Worm (Caenorhabditis elegans) whole organism, L1 larva: ENCODE results near the gene ppk-3.

Experiments used
- C04F5.9 ChIP-seq: sonication (generic microtip); optimal IDR thresholded peaks from 2 replicates; lab custom pipeline; 2016; ENCODE audit warnings: missing genetic modification characterization, missing compliant biosample characterization
- C34B4.2 ChIP-seq: sonication (generic microtip); optimal IDR thresholded peaks from 2 replicates; lab custom pipeline; 2017; ENCODE audit warnings: mild to moderate bottlenecking, missing genetic modification characterization, missing compliant biosample characterization
- alr-1 ChIP-seq: fragments of 200-800 bp; sonication (Bioruptor generic); optimal IDR thresholded peaks from 2 replicates; lab custom pipeline; 2018; ENCODE audit warnings: borderline replicate concordance, mild to moderate bottlenecking, missing genetic modification characterization, missing compliant biosample characterization
- blmp-1 ChIP-seq: fragments of 150-350 bp; optimal IDR thresholded peaks from 2 replicates; lab custom pipeline; 2014; ENCODE audit warnings: missing biosample characterization, missing genetic modification characterization
- ces-1 ChIP-seq: fragments of 150-350 bp; optimal IDR thresholded peaks from 2 replicates; lab custom pipeline; 2014; ENCODE audit warnings: missing biosample characterization, missing genetic modification reagents, missing genetic modification characterization
- dsc-1 ChIP-seq: sonication (generic microtip); optimal IDR thresholded peaks from 2 replicates; lab custom pipeline; 2016; ENCODE audit warnings: mild to moderate bottlenecking, missing genetic modification characterization, missing compliant biosample characterization
- efl-1 ChIP-seq, 4 experiments: fragments of 150-350 bp; optimal IDR thresholded peaks in 3 of 4; peaks in 1 of 4; 1 replicate in 1 of 4; 2 replicates in 3 of 4; lab custom pipeline; 2014; ENCODE audit warnings: missing biosample characterization in 2 of 4, missing genetic modification characterization in 2 of 4, missing genetic modification reagents in 2 of 4
- efl-3 ChIP-seq: fragments of 200-800 bp; sonication (Bioruptor generic); optimal IDR thresholded peaks from 2 replicates; lab custom pipeline; 2018; ENCODE audit warnings: mild to moderate bottlenecking, missing genetic modification characterization, missing compliant biosample characterization
- egl-27 ChIP-seq, 2 experiments: fragments of 150-350 bp in 1 of 2; sonication (generic microtip); optimal IDR thresholded peaks; 3 replicates each; lab custom pipeline; 2017 to 2018; ENCODE audit warnings: missing biosample characterization in 2 of 2, missing genetic modification characterization in 2 of 2, missing genetic modification reagents in 2 of 2
- elt-2 ChIP-seq: sonication (generic microtip); optimal IDR thresholded peaks from 2 replicates; lab custom pipeline; 2016; ENCODE audit warnings: missing genetic modification characterization, mild to moderate bottlenecking, inconsistent platforms, missing compliant biosample characterization, missing genetic modification reagents
- elt-3 ChIP-seq, 6 experiments: fragments of 150-350 bp in 1 of 6; sonication (generic microtip); optimal IDR thresholded peaks; 2 replicates each; lab custom pipeline; 2017 to 2018; ENCODE audit warnings: missing biosample characterization in 6 of 6, missing genetic modification characterization in 6 of 6, inconsistent platforms in 1 of 6
- ets-5 ChIP-seq: fragments of 200-800 bp; sonication (Bioruptor generic); IDR thresholded peaks from 2 replicates; pipeline ENCODE4 v1.3.6; 2022; ENCODE audit warnings: missing genetic modification characterization, missing compliant biosample characterization
- fkh-10 ChIP-seq: sonication (generic microtip); optimal IDR thresholded peaks from 2 replicates; lab custom pipeline; 2017; ENCODE audit warnings: missing biosample characterization, missing genetic modification reagents, missing genetic modification characterization
- fkh-4 ChIP-seq: sonication (generic microtip); optimal IDR thresholded peaks from 2 replicates; lab custom pipeline; 2016; ENCODE audit warnings: missing compliant biosample characterization, missing genetic modification characterization, borderline replicate concordance
- lin-13 ChIP-seq: fragments of 150-350 bp; optimal IDR thresholded peaks from 2 replicates; lab custom pipeline; 2014; ENCODE audit warnings: missing biosample characterization, missing genetic modification reagents, missing genetic modification characterization
- lin-14 ChIP-seq: fragments of 200-800 bp; sonication (Bioruptor generic); optimal IDR thresholded peaks from 2 replicates; lab custom pipeline; 2018; ENCODE audit warnings: mild to moderate bottlenecking, missing genetic modification characterization, moderate library complexity, missing compliant biosample characterization
- lir-3 ChIP-seq: sonication (generic microtip); optimal IDR thresholded peaks from 2 replicates; lab custom pipeline; 2016; ENCODE audit warnings: mild to moderate bottlenecking, missing genetic modification characterization, moderate library complexity, missing compliant biosample characterization; ENCODE audit not compliant: poor library complexity
- lsy-2 ChIP-seq, 2 experiments: fragments of 150-350 bp; optimal IDR thresholded peaks; 2 replicates each; lab custom pipeline; 2014; ENCODE audit warnings: missing biosample characterization in 2 of 2, missing genetic modification characterization in 2 of 2
- mdl-1 ChIP-seq, 2 experiments: fragments of 150-350 bp; optimal IDR thresholded peaks; 2 replicates each; lab custom pipeline; 2014 to 2017; ENCODE audit warnings: missing biosample characterization in 2 of 2, missing genetic modification characterization in 2 of 2, inconsistent platforms in 1 of 2
- mep-1 ChIP-seq: fragments of 150-350 bp; optimal IDR thresholded peaks from 2 replicates; lab custom pipeline; 2014; ENCODE audit warnings: missing biosample characterization, missing genetic modification characterization
- nhr-12 ChIP-seq: sonication (generic microtip); optimal IDR thresholded peaks from 2 replicates; lab custom pipeline; 2017; ENCODE audit warnings: missing biosample characterization, missing genetic modification characterization
- nhr-19 ChIP-seq: fragments of 200-800 bp; sonication (Bioruptor generic); conservative IDR thresholded peaks from 2 replicates; pipeline ENCODE4 v1.3.6; 2022; ENCODE audit warnings: missing genetic modification characterization, missing compliant biosample characterization
- nhr-20 ChIP-seq: sonication (generic microtip); optimal IDR thresholded peaks from 2 replicates; lab custom pipeline; 2016; ENCODE audit warnings: mild to moderate bottlenecking, missing genetic modification characterization, missing compliant biosample characterization
- nhr-28 ChIP-seq: fragments of 150-350 bp; optimal IDR thresholded peaks from 2 replicates; lab custom pipeline; 2014; ENCODE audit warnings: missing biosample characterization, missing genetic modification characterization
- nhr-47 ChIP-seq: sonication (generic microtip); optimal IDR thresholded peaks from 2 replicates; lab custom pipeline; 2016; ENCODE audit warnings: mild to moderate bottlenecking, missing genetic modification characterization, moderate library complexity, missing compliant biosample characterization
- nhr-71 ChIP-seq: sonication (generic microtip); optimal IDR thresholded peaks from 2 replicates; lab custom pipeline; 2016; ENCODE audit warnings: mild to moderate bottlenecking, missing genetic modification characterization, moderate library complexity, missing compliant biosample characterization
- nhr-85 ChIP-seq: sonication (generic microtip); peaks from one replicate; lab custom pipeline; 2016; ENCODE audit warnings: missing genetic modification characterization, inconsistent platforms, missing compliant biosample characterization
- nhr-90 ChIP-seq: sonication (generic microtip); optimal IDR thresholded peaks from 2 replicates; lab custom pipeline; 2016; ENCODE audit warnings: mild to moderate bottlenecking, missing genetic modification characterization, missing compliant biosample characterization; ENCODE audit not compliant: poor library complexity
- rnt-1 ChIP-seq: sonication (generic microtip); optimal IDR thresholded peaks from 2 replicates; lab custom pipeline; 2016; ENCODE audit warnings: mild to moderate bottlenecking, missing genetic modification characterization, moderate library complexity, missing compliant biosample characterization
- snpc-4 ChIP-seq: fragments of 150-350 bp; optimal IDR thresholded peaks from 2 replicates; lab custom pipeline; 2014; ENCODE audit warnings: missing biosample characterization, missing genetic modification characterization
- snu-23 ChIP-seq: sonication (generic microtip); optimal IDR thresholded peaks from 2 replicates; lab custom pipeline; 2016; ENCODE audit warnings: missing genetic modification characterization, missing compliant biosample characterization
- tbx-2 ChIP-seq: sonication (generic microtip); optimal IDR thresholded peaks from 2 replicates; lab custom pipeline; 2016; ENCODE audit warnings: missing genetic modification characterization, missing compliant biosample characterization
- unc-130 ChIP-seq: fragments of 150-350 bp; optimal IDR thresholded peaks from 2 replicates; lab custom pipeline; 2017; ENCODE audit warnings: missing biosample characterization, missing genetic modification characterization, inconsistent platforms
- unc-30 ChIP-seq: sonication (generic microtip); optimal IDR thresholded peaks from 2 replicates; lab custom pipeline; 2017; ENCODE audit warnings: missing biosample characterization, missing genetic modification characterization
- unc-62 ChIP-seq: fragments of 150-350 bp; optimal IDR thresholded peaks from 2 replicates; lab custom pipeline; 2014; ENCODE audit warnings: missing biosample characterization, missing genetic modification reagents, missing genetic modification characterization
- unc-86 ChIP-seq: sonication (generic microtip); optimal IDR thresholded peaks from 2 replicates; lab custom pipeline; 2016; ENCODE audit warnings: missing genetic modification characterization, missing compliant biosample characterization
- vab-15 ChIP-seq: sonication (generic microtip); optimal IDR thresholded peaks from 2 replicates; lab custom pipeline; 2017; ENCODE audit warnings: missing genotype, mild to moderate bottlenecking, missing genetic modification characterization, missing compliant biosample characterization
- xbp-1 ChIP-seq: sonication (generic microtip); optimal IDR thresholded peaks from 2 replicates; lab custom pipeline; 2016; ENCODE audit warnings: missing genetic modification characterization, missing compliant biosample characterization
- ztf-4 ChIP-seq: fragments of 150-350 bp; optimal IDR thresholded peaks from 2 replicates; lab custom pipeline; 2014; ENCODE audit warnings: missing biosample characterization, missing genetic modification characterization

The ppk-3 gene

DNA sequence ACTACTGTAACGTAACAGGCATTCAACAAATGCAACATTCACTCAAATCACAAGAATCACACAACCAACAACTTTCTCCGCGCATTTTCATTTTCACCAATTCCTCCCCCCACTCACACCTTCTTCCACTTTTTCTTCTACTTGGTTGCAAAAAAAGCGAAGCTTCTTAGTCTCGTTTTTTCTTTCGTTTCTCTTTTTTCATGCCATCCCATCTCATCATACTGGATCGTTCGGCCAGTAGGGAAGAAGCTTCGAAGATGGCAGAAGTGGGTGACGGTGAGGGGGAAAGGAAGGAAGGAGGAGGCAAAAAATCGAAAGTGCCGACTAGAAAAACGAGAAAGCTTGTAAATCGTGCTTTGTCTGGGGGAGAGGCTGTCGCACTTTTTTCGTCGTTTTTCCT is 27.6 kb upstream of the ppk-3 start:
- TF ChIP-seq nhr-28 (tag; lab: Kevin White, UChicago) (no peak), snpc-4 (no peak), blmp-1 (tag; lab: Kevin White, UChicago) (peak; percentile 90)
- TF ChIP-seq, all 84 proteins: peak for 1

DNA sequence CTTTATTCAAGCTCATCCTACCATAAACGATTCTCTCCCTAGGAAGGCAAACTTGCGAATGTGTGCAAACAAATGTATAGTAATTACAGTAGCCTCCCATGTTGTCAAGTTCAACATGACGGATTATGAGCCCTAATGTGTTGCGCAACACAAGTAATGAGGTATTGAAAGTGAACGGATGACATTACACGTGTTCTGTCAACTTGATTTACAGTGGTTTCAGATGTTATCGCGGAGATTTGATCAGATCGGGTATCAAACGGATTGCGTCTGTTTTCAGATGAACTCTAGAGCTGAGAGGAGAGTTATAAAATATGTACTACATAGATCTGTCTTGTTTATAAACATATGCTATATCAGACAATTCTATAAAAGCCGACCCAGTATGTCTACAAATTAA is 26.9 kb upstream of the ppk-3 start:
- TF ChIP-seq nhr-85 (tag; lab: Kevin White, UChicago) (peak; percentile 67), snpc-4 (no peak)

DNA sequence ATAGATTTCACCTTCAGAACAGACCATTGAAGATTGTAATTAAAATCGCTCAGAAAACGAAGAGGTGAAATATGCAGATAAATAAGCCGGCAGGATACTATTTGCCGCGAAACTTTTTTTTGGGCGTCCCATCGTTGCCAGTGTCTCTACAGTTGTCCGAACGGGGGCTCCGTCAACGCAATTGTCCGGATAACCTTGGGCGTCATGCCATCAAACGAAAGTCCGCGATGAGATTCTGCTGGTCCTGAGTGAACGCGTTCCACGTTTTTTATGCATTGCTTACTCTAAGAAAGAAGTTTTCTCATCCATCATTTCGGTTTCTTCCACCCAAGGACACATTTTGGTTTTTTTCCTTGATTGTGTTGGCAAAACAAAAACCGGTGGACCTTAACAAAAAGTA is 25.4 kb upstream of the ppk-3 start:
- no peak for TF ChIP-seq lin-13
- TF ChIP-seq alr-1 (tag; lab: Kevin White, UChicago), result no peak
- TF ChIP-seq nhr-12 (tag; lab: Kevin White, UChicago), result no peak
- no peak for TF ChIP-seq lir-3 (tag; lab: Kevin White, UChicago)
- no peak for TF ChIP-seq ets-5 (GFP tag; lab: Robert Waterston, UW)
- no peak for TF ChIP-seq tbx-2
- no peak for TF ChIP-seq snu-23 (GFP tag; lab: Kevin White, UChicago)
- TF ChIP-seq vab-15, result no peak
- no peak for TF ChIP-seq blmp-1 (tag; lab: Kevin White, UChicago)
- TF ChIP-seq mdl-1 (tag; optimal IDR thresholded peaks at IDR 0.05; lab: Kevin White, UChicago), result no peak
- no peak for TF ChIP-seq ces-1 (GFP tag; lab: Kevin White, UChicago)
- TF ChIP-seq unc-30 (tag; lab: Kevin White, UChicago), result no peak
- no peak for TF ChIP-seq C04F5.9 (tag; lab: Kevin White, UChicago)
- TF ChIP-seq nhr-28 (tag; lab: Kevin White, UChicago), result no peak
- no peak for TF ChIP-seq unc-86
- TF ChIP-seq fkh-4, result no peak

DNA sequence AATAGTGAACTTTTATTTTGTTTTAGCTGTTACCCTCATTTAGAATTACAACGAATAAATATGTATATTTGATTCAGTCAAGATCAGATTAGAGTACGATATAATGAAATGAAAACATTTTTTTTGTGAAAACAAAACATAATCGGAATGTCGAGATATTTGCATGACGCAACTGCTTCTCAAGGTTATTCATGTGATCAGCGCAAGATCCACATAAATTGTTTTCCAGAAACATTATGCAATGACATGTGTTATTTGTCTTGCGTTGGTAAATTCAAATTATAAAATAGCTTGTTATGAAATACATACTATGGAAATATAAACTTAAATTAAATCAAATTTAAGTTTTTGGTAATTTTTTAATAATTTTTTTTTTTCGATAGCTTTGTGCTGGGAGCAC is 24.1 kb upstream of the ppk-3 start:
- peak; percentile 5 for TF ChIP-seq nhr-85 (tag; lab: Kevin White, UChicago)
- no peak for TF ChIP-seq egl-27 (tag; optimal IDR thresholded peaks at IDR 0.05; lab: Kevin White, UChicago)
- TF ChIP-seq, all 84 proteins: peak for 1

DNA sequence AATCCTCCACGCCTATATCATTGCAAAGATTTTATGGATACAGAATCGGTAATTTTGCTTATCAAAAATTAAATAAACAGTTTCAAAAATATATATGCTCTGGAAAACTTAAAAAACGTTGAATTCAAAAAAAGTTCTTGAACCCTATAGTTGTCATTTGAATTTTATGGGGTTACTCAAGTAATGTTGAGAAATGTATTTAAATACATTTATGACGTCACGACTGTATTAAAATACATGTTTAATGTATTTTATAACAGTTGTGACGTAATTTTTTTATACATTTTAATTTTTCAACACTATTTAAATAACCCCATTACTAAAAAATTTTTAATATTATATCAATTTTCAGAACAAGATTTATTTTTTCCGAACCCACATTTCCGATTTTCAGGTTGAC is 20.7 kb upstream of the ppk-3 start:
- TF ChIP-seq efl-1 (optimal IDR thresholded peaks at IDR 0.05; lab: Kevin White, UChicago), result no peak
- TF ChIP-seq efl-1 (GFP tag; optimal IDR thresholded peaks at IDR 0.05 in 1 of 2; lab: Kevin White, UChicago), result no peak
- no peak for TF ChIP-seq unc-130
- TF ChIP-seq dsc-1 (tag; lab: Kevin White, UChicago), result no peak
- TF ChIP-seq nhr-47, result no peak
- TF ChIP-seq mep-1 (tag; lab: Kevin White, UChicago), result no peak
- no peak for TF ChIP-seq alr-1 (tag; lab: Kevin White, UChicago)

DNA sequence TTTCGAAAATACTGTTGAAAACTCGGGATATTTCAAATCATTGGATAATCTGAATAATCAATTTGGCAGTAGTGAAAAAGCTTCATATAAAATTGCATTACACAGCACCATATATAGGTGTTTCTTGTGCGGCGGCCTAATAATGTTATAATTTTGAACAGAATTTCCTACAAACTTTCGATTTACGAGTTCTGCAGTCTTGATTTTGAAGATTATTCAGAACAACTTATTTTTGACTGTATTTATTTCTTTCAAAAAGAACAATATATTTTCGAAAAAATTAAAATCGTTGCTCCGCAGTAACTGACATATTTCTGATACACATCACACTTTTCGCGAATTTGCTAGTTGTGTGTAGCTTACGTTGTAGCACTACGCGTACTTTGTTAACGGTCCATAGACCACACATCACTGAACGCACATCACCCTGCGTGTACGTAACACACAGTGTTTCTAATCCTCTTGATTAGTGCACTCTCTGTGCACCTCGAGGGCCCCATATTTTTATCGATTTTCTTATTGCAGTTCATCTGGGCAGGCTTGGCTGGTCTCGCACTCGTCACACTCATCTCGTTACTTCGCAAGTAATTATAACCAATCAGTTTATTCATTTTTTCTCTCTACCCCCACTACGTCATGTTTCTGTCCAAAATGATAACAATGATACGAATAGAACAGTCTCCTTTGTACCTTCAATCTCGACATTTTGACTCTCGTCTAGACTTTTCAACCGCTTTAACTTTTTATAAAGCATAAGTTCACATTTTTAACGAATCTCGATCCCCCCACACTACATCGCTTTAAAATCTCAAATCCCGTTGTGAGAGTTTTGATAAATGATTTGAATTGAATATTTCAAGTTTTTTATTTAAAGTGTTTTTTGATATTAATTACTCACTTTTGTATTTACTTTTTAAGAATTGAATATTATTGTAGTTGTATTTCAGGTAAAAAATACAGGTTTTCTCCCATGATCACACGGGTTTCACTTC is 15.4 kb upstream of the ppk-3 start, which contains the start of the genes F11C1.1 and vwa-8:
F11C1.1 (minus strand) TSS at position 51 of the 992 bp plus-strand sequence.
vwa-8 (plus strand) TSS at position 942 of the 992 bp plus-strand sequence.
- peak; percentile 23 for TF ChIP-seq ztf-4 (tag; lab: Kevin White, UChicago)
- TF ChIP-seq tbx-2, result peak; percentile 28
- no peak for TF ChIP-seq nhr-28 (tag; lab: Kevin White, UChicago)
- TF ChIP-seq nhr-71 (tag; lab: Kevin White, UChicago), result peak; percentile 89
- TF ChIP-seq fkh-10 (GFP tag; lab: Kevin White, UChicago), result no peak
- no peak for TF ChIP-seq C34B4.2
- TF ChIP-seq snpc-4, result no peak
- no peak for TF ChIP-seq unc-62 (GFP tag; lab: Kevin White, UChicago)
- peak; percentile 66 for TF ChIP-seq rnt-1 (tag; lab: Kevin White, UChicago)
- peak; percentile 61 for TF ChIP-seq dsc-1 (tag; lab: Kevin White, UChicago)
- TF ChIP-seq nhr-19 (GFP tag; lab: Robert Waterston, UW), result peak; percentile 76
- peak; percentile 60 for TF ChIP-seq nhr-90
- peak; percentile 66 for TF ChIP-seq lin-14 (GFP tag; lab: Kevin White, UChicago)
- no peak for TF ChIP-seq mep-1 (tag; lab: Kevin White, UChicago)
- peak in 1 of 2 experiments; percentile 18 for TF ChIP-seq mdl-1 (tag; optimal IDR thresholded peaks at IDR 0.05; lab: Kevin White, UChicago)
- TF ChIP-seq efl-3 (GFP tag; lab: Kevin White, UChicago), result no peak
- TF ChIP-seq nhr-85 (tag; lab: Kevin White, UChicago), result peak; percentile 84
- peak; percentile 83 for TF ChIP-seq nhr-20 (tag; lab: Kevin White, UChicago)
- TF ChIP-seq elt-2, result peak; percentile 33
- TF ChIP-seq xbp-1 (tag; lab: Kevin White, UChicago), result peak; percentile 48
- TF ChIP-seq elt-3 (tag; optimal IDR thresholded peaks at IDR 0.05; lab: Kevin White, UChicago), result peak in 1 of 6 experiments; percentile 25
- peak in 1 of 2 experiments; percentile 27 for TF ChIP-seq lsy-2 (tag; optimal IDR thresholded peaks at IDR 0.05; lab: Kevin White, UChicago)
